5 worm cellular contexts compared by ENCODE assay signal in genomic region chrII:6522622-6523254, ce11.
A peak's percentile ranks its signal among the peaks of the same experiment; 100 is the strongest.
TF ChIP-seq lines count a peak whose summit lies in the region.

No protein-coding gene starts in this region.

TF ChIP-seq in whole organism, L1 larva, 84 proteins besides CTCF, POLR2A, EP300 and RAD21:
- TF ChIP-seq blmp-1 (tag; optimal IDR thresholded peaks at IDR 0.05; lab: Kevin White, UChicago) (peak; percentile 47), nhr-20 (tag; optimal IDR thresholded peaks at IDR 0.05; lab: Kevin White, UChicago) (peak; percentile 13), snu-23 (GFP tag; optimal IDR thresholded peaks at IDR 0.05; lab: Kevin White, UChicago) (no peak), vab-15 (tag; optimal IDR thresholded peaks at IDR 0.05; lab: Kevin White, UChicago) (no peak), nhr-85 (tag; lab: Kevin White, UChicago) (peak; percentile 82), lin-14 (GFP tag; optimal IDR thresholded peaks at IDR 0.05; lab: Kevin White, UChicago) (peak; percentile 62), efl-1 (optimal IDR thresholded peaks at IDR 0.05; lab: Kevin White, UChicago) (no peak), efl-1 (GFP tag; optimal IDR thresholded peaks at IDR 0.05 in 1 of 2; lab: Kevin White, UChicago) (peak in 1 of 2 experiments; percentile 64), sptf-1 (tag; optimal IDR thresholded peaks at IDR 0.05; lab: Kevin White, UChicago) (no peak), elt-3 (tag; optimal IDR thresholded peaks at IDR 0.05; lab: Kevin White, UChicago) (peak in 3 of 6 experiments; percentile 4 to 60 (median 11)), ceh-90 (tag; optimal IDR thresholded peaks at IDR 0.05; lab: Kevin White, UChicago) (no peak)

TF ChIP-seq in whole organism, L3 larva, 47 proteins besides CTCF, POLR2A, EP300 and RAD21:
- TF ChIP-seq nhr-43 (tag; optimal IDR thresholded peaks at IDR 0.05; lab: Kevin White, UChicago; ENCODE audit: poor library complexity, severe bottlenecking) = peak; percentile 19
- no peak for TF ChIP-seq nfya-1 (tag; optimal IDR thresholded peaks at IDR 0.05; lab: Kevin White, UChicago; ENCODE audit: insufficient read depth)
- TF ChIP-seq lin-39 (tag; optimal IDR thresholded peaks at IDR 0.05; lab: Kevin White, UChicago) = peak; percentile 30
- TF ChIP-seq pqm-1 (tag; optimal IDR thresholded peaks at IDR 0.05; lab: Kevin White, UChicago) = peak; percentile 25
- peak; percentile 65 for TF ChIP-seq nhr-25 (tag; optimal IDR thresholded peaks at IDR 0.05; lab: Kevin White, UChicago)
TF ChIP-seq in whole organism, L3 larva: peak in this region for 4.

TF ChIP-seq in whole organism, early embryonic, 17 proteins besides CTCF, POLR2A, EP300 and RAD21:
- TF ChIP-seq ceh-13 (GFP tag; optimal IDR thresholded peaks at IDR 0.05; lab: Kevin White, UChicago) = no peak
- TF ChIP-seq tra-4 (tag; optimal IDR thresholded peaks at IDR 0.05; lab: Kevin White, UChicago) = no peak
- TF ChIP-seq sea-1 (GFP tag; conservative IDR thresholded peaks at IDR 0.05; lab: Robert Waterston, UW) = 0 out of 2 replicates have a peak, but pooled peaks have one; percentile 36
- TF ChIP-seq tbx-37 (GFP tag; conservative IDR thresholded peaks at IDR 0.05; lab: Robert Waterston, UW) = no peak; the same call in 1 of the 2 replicates
- TF ChIP-seq flt-1 (GFP tag; IDR thresholded peaks at IDR 0.05; lab: Robert Waterston, UW) = 0 out of 2 replicates have a peak, but pooled peaks have one; percentile 23
- peak; percentile 80 for TF ChIP-seq hmg-4 (GFP tag; optimal IDR thresholded peaks at IDR 0.05; lab: Kevin White, UChicago)
- TF ChIP-seq hmbx-1 (tag; optimal IDR thresholded peaks at IDR 0.05; lab: Kevin White, UChicago) = no peak
- peak; percentile 53 for TF ChIP-seq aly-1 (tag; optimal IDR thresholded peaks at IDR 0.05; lab: Kevin White, UChicago)
TF ChIP-seq in whole organism, early embryonic: peak in this region for 4.

TF ChIP-seq in whole organism, midembryonic, 9 proteins besides CTCF, POLR2A, EP300 and RAD21:
- TF ChIP-seq ztf-29 (GFP tag; IDR thresholded peaks at IDR 0.05; lab: Robert Waterston, UW) (no peak), cog-1 (tag; optimal IDR thresholded peaks at IDR 0.05; lab: Kevin White, UChicago) (peak; percentile 51), ztf-23 (GFP tag; IDR thresholded peaks at IDR 0.05; lab: Robert Waterston, UW) (0 out of 2 replicates have a peak, but pooled peaks have one; percentile 69), klf-2 (GFP tag; conservative IDR thresholded peaks at IDR 0.05; lab: Robert Waterston, UW) (no peak), tab-1 (GFP tag; IDR thresholded peaks at IDR 0.05; lab: Robert Waterston, UW) (0 out of 2 replicates have a peak, but pooled peaks have one; percentile 47), med-1 (GFP tag; optimal IDR thresholded peaks at IDR 0.05; lab: Kevin White, UChicago; ENCODE audit: insufficient read depth) (no peak), flt-1 (GFP tag; IDR thresholded peaks at IDR 0.05; lab: Robert Waterston, UW) (peak; percentile 70), T22C8.4 (GFP tag; IDR thresholded peaks at IDR 0.05; lab: Robert Waterston, UW) (no peak), ref-1 (GFP tag; conservative IDR thresholded peaks at IDR 0.05; lab: Robert Waterston, UW) (no peak)

TF ChIP-seq in whole organism, young adult, 124 proteins besides CTCF, POLR2A, EP300 and RAD21:
- TF ChIP-seq hsf-1 (GFP tag; IDR thresholded peaks at IDR 0.05; lab: Robert Waterston, UW) = no peak
- 0 out of 2 replicates have a peak, but pooled peaks have one; percentile 30 for TF ChIP-seq egl-44 (GFP tag; IDR thresholded peaks at IDR 0.05; lab: Robert Waterston, UW)
- peak; percentile 0 for TF ChIP-seq nhr-90 (tag; optimal IDR thresholded peaks at IDR 0.05; lab: Kevin White, UChicago)
- TF ChIP-seq die-1 (tag; optimal IDR thresholded peaks at IDR 0.05; lab: Kevin White, UChicago) = peak; percentile 10
- 0 out of 2 replicates have a peak, but pooled peaks have one; percentile 29 for TF ChIP-seq lin-26 (GFP tag; IDR thresholded peaks at IDR 0.05; lab: Robert Waterston, UW)
- TF ChIP-seq nhr-80 (tag; optimal IDR thresholded peaks at IDR 0.05; lab: Kevin White, UChicago) = peak; percentile 10
TF ChIP-seq in whole organism, young adult: peak in this region for 5.

Comparison
In these comparisons a context has a peak if more than half of its experiments do, and no peak if none do; other contexts are left out.
1. Of the 8 proteins assayed by ChIP-seq in both whole organism, young adult and whole organism, L1 larva: peak only in whole organism, young adult: nhr-90; only in whole organism, L1 larva: none; in both: none; in neither: 6; mixed calls (peak in some experiments, not most) for 1.